Worm (Caenorhabditis elegans) whole organism, young adult: ENCODE measurements around the gene ceh-41.

ENCODE experiments used
- B0035.1 ChIP-seq: sonication (generic microtip); optimal IDR thresholded peaks from 2 replicates; lab custom pipeline; 2016; ENCODE audit warnings: missing genetic modification characterization, mild to moderate bottlenecking, missing compliant biosample characterization, missing genotype, missing genetic modification reagents
- B0336.3 ChIP-seq: fragments of 200-800 bp; sonication (Bioruptor generic); IDR thresholded peaks from 2 replicates; pipeline ENCODE4 v1.3.6; 2022; ENCODE audit warnings: missing genetic modification characterization, missing compliant biosample characterization
- C17E4.6 ChIP-seq: fragments of 200-800 bp; sonication (Bioruptor generic); IDR thresholded peaks from 2 replicates; pipeline ENCODE4 v1.3.6; 2022; ENCODE audit warnings: missing genetic modification reagents, missing genetic modification characterization, missing compliant biosample characterization
- F22D6.2 ChIP-seq: sonication (generic microtip); optimal IDR thresholded peaks from 2 replicates; lab custom pipeline; 2016; ENCODE audit warnings: mild to moderate bottlenecking, missing genetic modification characterization, missing compliant biosample characterization
- F37B4.10 ChIP-seq: fragments of 200-800 bp; sonication (Bioruptor generic); IDR thresholded peaks from 2 replicates; pipeline ENCODE4 v1.3.6; 2022; ENCODE audit warnings: missing genetic modification characterization, missing compliant biosample characterization
- F57A8.1 ChIP-seq: fragments of 200-800 bp; sonication (Bioruptor generic); optimal IDR thresholded peaks from 2 replicates; lab custom pipeline; 2018; ENCODE audit warnings: mild to moderate bottlenecking, missing genetic modification characterization, moderate library complexity, missing compliant biosample characterization
- Y53G8AR.9 ChIP-seq: fragments of 200-800 bp; sonication (Bioruptor generic); conservative IDR thresholded peaks from 2 replicates; pipeline ENCODE4 v1.3.6; 2022; ENCODE audit warnings: missing genetic modification reagents, missing genetic modification characterization, missing compliant biosample characterization
- Y95B8A.8 ChIP-seq: fragments of 200-800 bp; sonication (Bioruptor generic); IDR thresholded peaks from 2 replicates; pipeline ENCODE4 v1.3.6; 2022; ENCODE audit warnings: missing genetic modification reagents, missing genetic modification characterization, missing compliant biosample characterization
- ZK185.1 ChIP-seq: sonication (generic microtip); optimal IDR thresholded peaks from 2 replicates; lab custom pipeline; 2016; ENCODE audit warnings: mild to moderate bottlenecking, missing genetic modification characterization, missing compliant biosample characterization; ENCODE audit not compliant: poor library complexity, severe bottlenecking
- ama-1 ChIP-seq, 3 experiments: fragments of 150-350 bp in 1 of 3; sonication (generic microtip) in 2 of 3; optimal IDR thresholded peaks; 2 replicates each; lab custom pipeline; 2014 to 2018; ENCODE audit warnings: missing biosample characterization in 2 of 3, missing genetic modification characterization in 2 of 3, missing genetic modification reagents in 2 of 3
- athp-1 ChIP-seq: sonication (generic microtip); optimal IDR thresholded peaks from 2 replicates; lab custom pipeline; 2017; ENCODE audit warnings: mild to moderate bottlenecking, missing genetic modification characterization, missing compliant biosample characterization
- ccch-3 ChIP-seq: fragments of 200-800 bp; sonication (Bioruptor generic); optimal IDR thresholded peaks from 2 replicates; lab custom pipeline; 2018; ENCODE audit warnings: mild to moderate bottlenecking, missing genetic modification characterization, missing compliant biosample characterization
- cebp-2 ChIP-seq: fragments of 200-800 bp; sonication (Bioruptor generic); IDR thresholded peaks from 2 replicates; pipeline ENCODE4 v1.3.6; 2022; ENCODE audit warnings: missing genetic modification characterization, missing compliant biosample characterization
- ceh-40 ChIP-seq: fragments of 200-800 bp; sonication (Bioruptor generic); IDR thresholded peaks from 2 replicates; pipeline ENCODE4 v1.3.6; 2022; ENCODE audit warnings: missing genetic modification characterization, missing compliant biosample characterization
- die-1 ChIP-seq: sonication (generic microtip); optimal IDR thresholded peaks from 2 replicates; lab custom pipeline; 2016; ENCODE audit warnings: missing genotype, mild to moderate bottlenecking, missing genetic modification characterization, missing compliant biosample characterization
- dox-1 ChIP-seq: fragments of 200-800 bp; sonication (Bioruptor generic); IDR thresholded peaks from 2 replicates; pipeline ENCODE4 v1.3.6; 2022; ENCODE audit warnings: missing genetic modification reagents, missing genetic modification characterization, missing compliant biosample characterization
- dpff-1 ChIP-seq: sonication (generic microtip); optimal IDR thresholded peaks from 2 replicates; lab custom pipeline; 2017; ENCODE audit warnings: mild to moderate bottlenecking, missing genetic modification characterization, missing compliant biosample characterization
- dpl-1 ChIP-seq: fragments of 150-350 bp; optimal IDR thresholded peaks from 2 replicates; lab custom pipeline; 2014; ENCODE audit warnings: missing biosample characterization, missing genetic modification reagents, missing genetic modification characterization
- egl-18 ChIP-seq: fragments of 200-800 bp; sonication (Bioruptor generic); IDR thresholded peaks from 2 replicates; pipeline ENCODE4 v1.3.6; 2022; ENCODE audit warnings: missing genetic modification reagents, missing genetic modification characterization, missing compliant biosample characterization
- egrh-3 ChIP-seq: fragments of 200-800 bp; sonication (Bioruptor generic); IDR thresholded peaks from 2 replicates; pipeline ENCODE4 v1.3.6; 2022; ENCODE audit warnings: missing genetic modification reagents, missing genetic modification characterization, missing compliant biosample characterization
- hmg-1.2 ChIP-seq: fragments of 200-800 bp; sonication (Bioruptor generic); IDR thresholded peaks from 2 replicates; pipeline ENCODE4 v1.3.6; 2022; ENCODE audit warnings: missing genetic modification reagents, missing genetic modification characterization, missing compliant biosample characterization
- lag-1 ChIP-seq: fragments of 200-800 bp; sonication (Bioruptor generic); IDR thresholded peaks from 2 replicates; pipeline ENCODE4 v1.3.6; 2022; ENCODE audit warnings: missing genetic modification reagents, missing genetic modification characterization, missing compliant biosample characterization
- let-607 ChIP-seq, 2 experiments: fragments of 200-800 bp in 1 of 2; sonication (Bioruptor generic) in 1 of 2; sonication (generic microtip) in 1 of 2; optimal IDR thresholded peaks; 2 replicates each; lab custom pipeline; 2016 to 2018; ENCODE audit warnings: mild to moderate bottlenecking in 2 of 2, missing compliant biosample characterization in 2 of 2, missing genetic modification characterization in 2 of 2, moderate library complexity in 2 of 2, missing genotype in 1 of 2
- lin-26 ChIP-seq: fragments of 200-800 bp; sonication (Bioruptor generic); IDR thresholded peaks from 2 replicates; pipeline ENCODE4 v1.3.6; 2022; ENCODE audit warnings: missing genetic modification reagents, missing genetic modification characterization, missing compliant biosample characterization
- lin-40 ChIP-seq: sonication (generic microtip); optimal IDR thresholded peaks from 2 replicates; lab custom pipeline; 2016; ENCODE audit warnings: missing genetic modification characterization, mild to moderate bottlenecking, missing compliant biosample characterization, missing genotype, missing genetic modification reagents
- lsl-1 ChIP-seq: fragments of 200-800 bp; sonication (Bioruptor generic); optimal IDR thresholded peaks from 2 replicates; lab custom pipeline; 2018; ENCODE audit warnings: mild to moderate bottlenecking, missing genetic modification characterization, moderate library complexity, missing compliant biosample characterization
- lsy-27 ChIP-seq: sonication (generic microtip); optimal IDR thresholded peaks from 2 replicates; lab custom pipeline; 2017; ENCODE audit warnings: missing genetic modification characterization, mild to moderate bottlenecking, missing compliant biosample characterization, antibody characterized with exemption, missing genotype, borderline replicate concordance; ENCODE audit not compliant: insufficient read depth
- mel-28 ChIP-seq: sonication (generic microtip); optimal IDR thresholded peaks from 2 replicates; lab custom pipeline; 2016; ENCODE audit warnings: borderline replicate concordance, mild to moderate bottlenecking, missing genetic modification characterization, missing compliant biosample characterization
- mxl-1 ChIP-seq: sonication (generic microtip); optimal IDR thresholded peaks from 2 replicates; lab custom pipeline; 2016; ENCODE audit warnings: missing genetic modification characterization, missing compliant biosample characterization
- nfya-1 ChIP-seq: sonication (generic microtip); optimal IDR thresholded peaks from 2 replicates; lab custom pipeline; 2017; ENCODE audit warnings: antibody characterized with exemption, missing compliant biosample characterization, missing genetic modification characterization, borderline replicate concordance; ENCODE audit not compliant: insufficient read depth
- nhr-80 ChIP-seq: sonication (generic microtip); optimal IDR thresholded peaks from 2 replicates; lab custom pipeline; 2016; ENCODE audit warnings: missing genetic modification characterization, missing compliant biosample characterization
- repo-1 ChIP-seq: sonication (generic microtip); optimal IDR thresholded peaks from 2 replicates; lab custom pipeline; 2017; ENCODE audit warnings: mild to moderate bottlenecking, missing genetic modification characterization, missing compliant biosample characterization
- sdz-38 ChIP-seq: sonication (generic microtip); optimal IDR thresholded peaks from 2 replicates; lab custom pipeline; 2016; ENCODE audit warnings: missing genotype, missing genetic modification characterization, missing compliant biosample characterization
- snpc-3.4 ChIP-seq: sonication (generic microtip); optimal IDR thresholded peaks from 2 replicates; lab custom pipeline; 2017; ENCODE audit warnings: missing genetic modification characterization, mild to moderate bottlenecking, missing compliant biosample characterization, antibody characterized with exemption, moderate library complexity, missing genotype, missing genetic modification reagents
- sptf-2 ChIP-seq: fragments of 200-800 bp; sonication (Bioruptor generic); optimal IDR thresholded peaks from 2 replicates; lab custom pipeline; 2018; ENCODE audit warnings: mild to moderate bottlenecking, missing genetic modification characterization, missing compliant biosample characterization
- tbp1 ChIP-seq: fragments of 200-800 bp; sonication (Bioruptor generic); optimal IDR thresholded peaks from 2 replicates; lab custom pipeline; 2018; ENCODE audit warnings: mild to moderate bottlenecking, missing genetic modification characterization, missing compliant biosample characterization
- tbx-9 ChIP-seq: sonication (generic microtip); optimal IDR thresholded peaks from 2 replicates; lab custom pipeline; 2016; ENCODE audit warnings: borderline replicate concordance, missing genetic modification characterization, inconsistent platforms, missing compliant biosample characterization
- tlf-1 ChIP-seq: fragments of 200-800 bp; sonication (Bioruptor generic); optimal IDR thresholded peaks from 2 replicates; lab custom pipeline; 2018; ENCODE audit warnings: mild to moderate bottlenecking, missing genetic modification characterization, missing compliant biosample characterization
- unc-130 ChIP-seq: sonication (generic microtip); optimal IDR thresholded peaks from 2 replicates; lab custom pipeline; 2016; ENCODE audit warnings: missing genetic modification reagents, missing genetic modification characterization, missing compliant biosample characterization
- unc-62 ChIP-seq: fragments of 150-350 bp; optimal IDR thresholded peaks from 2 replicates; lab custom pipeline; 2014; ENCODE audit warnings: missing biosample characterization, missing genetic modification reagents, missing genetic modification characterization
- ztf-25 ChIP-seq: fragments of 200-800 bp; sonication (Bioruptor generic); IDR thresholded peaks from 2 replicates; pipeline ENCODE4 v1.3.6; 2022; ENCODE audit warnings: missing genetic modification reagents, missing genetic modification characterization, missing compliant biosample characterization

Gene ceh-41

DNA sequence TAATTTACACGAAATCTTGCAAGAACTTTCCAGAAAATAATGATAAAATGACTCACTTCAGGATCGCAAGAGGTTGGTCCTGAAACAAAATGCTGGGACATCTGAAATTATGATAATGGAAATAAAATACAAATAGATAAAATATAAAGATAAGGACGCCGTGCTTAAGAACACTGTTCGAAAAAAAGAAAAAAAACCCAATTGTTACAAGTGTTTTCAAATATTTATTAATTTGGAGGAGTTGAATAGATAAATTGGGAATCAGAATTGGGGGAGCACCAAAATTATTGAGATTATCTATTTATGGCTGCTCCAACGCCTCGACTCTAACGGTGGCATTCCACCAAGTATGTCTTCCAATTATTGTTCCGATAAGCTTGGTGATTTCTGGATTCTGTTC lies at the start of gene ceh-41:
Gene ceh-41 (minus strand): TSS at position 101 of the 400 bp plus-strand sequence.
- no peak for TF ChIP-seq sptf-2 (GFP tag; lab: Kevin White, UChicago)
- TF ChIP-seq egrh-3 (GFP tag; lab: Robert Waterston, UW), result no peak

DNA sequence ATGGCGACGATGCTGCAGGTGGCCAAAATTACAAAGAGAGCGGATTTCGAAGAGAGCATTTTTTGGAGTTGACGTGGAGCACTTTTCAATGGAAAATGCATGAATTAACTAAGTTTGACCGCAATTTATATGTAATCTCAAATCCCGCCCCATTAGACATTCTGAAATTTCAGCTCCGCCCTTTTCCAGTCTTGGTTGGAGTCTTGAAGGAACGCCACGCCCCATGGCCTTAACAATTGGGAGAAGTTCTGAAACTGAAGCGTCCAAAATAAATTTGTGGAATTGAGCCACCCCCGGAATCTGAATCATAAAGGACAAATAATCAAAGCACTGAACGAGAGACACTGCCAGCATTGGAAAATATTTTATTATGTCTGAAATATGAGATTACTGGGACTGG lies 48.8 kb upstream of the ceh-41 start, which contains the start of gene B0294.1:
Gene B0294.1 (minus strand): TSS at position 101 of the 400 bp plus-strand sequence.
- no peak for TF ChIP-seq unc-62 (GFP tag; lab: Kevin White, UChicago)
- TF ChIP-seq ccch-3 (GFP tag; lab: Kevin White, UChicago), result no peak
- TF ChIP-seq tbp1 (GFP tag; lab: Kevin White, UChicago), result no peak
- no peak for TF ChIP-seq dpff-1 (tag; lab: Kevin White, UChicago)
- no peak for TF ChIP-seq lin-26 (GFP tag; lab: Robert Waterston, UW)
- TF ChIP-seq egl-18 (GFP tag; lab: Robert Waterston, UW), result no peak
- TF ChIP-seq, all 124 proteins: peak for 0

DNA sequence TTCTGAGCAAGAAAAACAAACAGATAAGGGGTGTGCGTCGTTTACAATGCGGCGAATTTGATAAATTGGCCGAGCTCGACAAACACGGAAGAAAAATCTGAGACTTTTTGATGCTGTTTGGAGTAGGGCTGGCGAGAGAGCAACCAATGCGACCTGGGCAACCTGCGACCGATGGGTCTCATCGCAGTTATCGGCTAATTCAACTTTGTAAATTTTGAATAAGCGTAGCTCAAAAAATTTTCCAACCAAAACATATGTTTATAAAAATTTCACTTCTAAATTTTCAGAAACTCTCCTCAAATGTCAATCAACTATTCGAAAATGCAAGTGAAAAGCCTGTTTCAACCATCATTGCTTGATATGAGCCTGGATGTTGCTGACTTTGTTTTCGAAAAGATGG lies 43.4 kb upstream of the ceh-41 start, which contains the start of gene B0294.3:
Gene B0294.3 (plus strand): TSS at position 301 of the 400 bp plus-strand sequence.
- TF ChIP-seq ceh-40 (no peak), ZK185.1 (tag; lab: Kevin White, UChicago) (no peak), dox-1 (GFP tag; lab: Robert Waterston, UW) (no peak), tlf-1 (GFP tag; lab: Kevin White, UChicago) (no peak), sdz-38 (tag; lab: Kevin White, UChicago) (no peak), B0035.1 (tag; lab: Kevin White, UChicago) (no peak), B0336.3 (GFP tag; lab: Robert Waterston, UW) (no peak), cebp-2 (GFP tag; lab: Robert Waterston, UW) (no peak), C17E4.6 (GFP tag; lab: Robert Waterston, UW) (no peak), repo-1 (tag; lab: Kevin White, UChicago) (no peak), hmg-1.2 (GFP tag; lab: Robert Waterston, UW) (no peak), nhr-80 (tag; lab: Kevin White, UChicago) (no peak), tbx-9 (no peak), athp-1 (tag; lab: Kevin White, UChicago) (no peak), lsl-1 (GFP tag; lab: Kevin White, UChicago) (no peak), F37B4.10 (GFP tag; lab: Robert Waterston, UW) (no peak), F57A8.1 (GFP tag; lab: Kevin White, UChicago) (no peak), Y95B8A.8 (GFP tag; lab: Robert Waterston, UW) (no peak)

DNA sequence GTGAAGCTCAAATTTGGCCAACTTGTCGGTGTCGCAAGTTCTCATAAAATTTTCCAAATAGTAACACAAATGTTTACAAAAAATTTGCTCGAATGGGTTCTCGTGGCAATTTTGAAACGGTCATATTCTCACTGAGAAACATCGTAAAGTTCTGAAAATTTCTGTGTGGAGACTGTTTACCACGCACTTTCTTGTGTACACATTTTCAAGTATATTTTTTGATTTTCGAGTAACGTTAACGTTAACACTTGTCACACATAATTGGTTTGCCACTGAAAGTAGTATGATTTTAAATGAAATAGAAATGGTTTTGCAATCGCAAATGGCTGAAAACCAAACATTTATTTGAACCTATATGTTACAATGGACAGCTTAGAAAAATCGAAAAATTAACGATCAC lies 42.3 kb upstream of the ceh-41 start:
- TF ChIP-seq lag-1, result no peak
- no peak for TF ChIP-seq unc-130 (GFP tag; lab: Kevin White, UChicago)
- no peak for TF ChIP-seq unc-62 (GFP tag; lab: Kevin White, UChicago)
- no peak for TF ChIP-seq hmg-1.2 (GFP tag; lab: Robert Waterston, UW)
- no peak for TF ChIP-seq mel-28 (tag; lab: Kevin White, UChicago)
- no peak for TF ChIP-seq lin-40 (tag; lab: Kevin White, UChicago)
- TF ChIP-seq sptf-2 (GFP tag; lab: Kevin White, UChicago), result no peak
- no peak for TF ChIP-seq ztf-25 (GFP tag; lab: Robert Waterston, UW)
- TF ChIP-seq athp-1 (tag; lab: Kevin White, UChicago), result no peak
- TF ChIP-seq dpl-1 (GFP tag; lab: Kevin White, UChicago), result no peak
- no peak for TF ChIP-seq ama-1 (optimal IDR thresholded peaks at IDR 0.05; lab: Kevin White, UChicago)
- TF ChIP-seq ama-1 (GFP tag; optimal IDR thresholded peaks at IDR 0.05; lab: Kevin White, UChicago), result no peak
- no peak for TF ChIP-seq mxl-1
- no peak for TF ChIP-seq lin-26 (GFP tag; lab: Robert Waterston, UW)
- TF ChIP-seq die-1, result no peak
- TF ChIP-seq F22D6.2 (tag; lab: Kevin White, UChicago), result no peak
- no peak for TF ChIP-seq let-607 (tag; optimal IDR thresholded peaks at IDR 0.05; lab: Kevin White, UChicago)
- TF ChIP-seq Y53G8AR.9 (GFP tag; lab: Robert Waterston, UW), result no peak
- TF ChIP-seq snpc-3.4 (tag; lab: Kevin White, UChicago), result no peak
- TF ChIP-seq lsy-27, result no peak
- TF ChIP-seq nfya-1 (tag; lab: Kevin White, UChicago), result no peak
